Fruit fly (Drosophila melanogaster) whole organism, embryonic: ENCODE data around the gene DIP-alpha.

Source experiments
- Abd-B ChIP-seq: fragments of 200-800 bp; sonication (Bioruptor generic); optimal IDR thresholded peaks from 2 replicates; lab custom pipeline; 2018; ENCODE audit warnings: missing biosample characterization, mild to moderate bottlenecking, missing genetic modification characterization, moderate library complexity
- B-H1 ChIP-seq: fragments of 200-800 bp; sonication (Bioruptor generic); IDR thresholded peaks from 3 replicates; pipeline ENCODE4 v1.3.6; 2022; ENCODE audit warnings: missing biosample characterization, missing genetic modification characterization
- Bteb2 ChIP-seq: fragments of 200-800 bp; sonication (Bioruptor generic); optimal IDR thresholded peaks from 2 replicates; lab custom pipeline; 2016; ENCODE audit warnings: missing biosample characterization, missing genetic modification characterization
- CG10274 ChIP-seq: fragments of 200-800 bp; sonication (Bioruptor generic); optimal IDR thresholded peaks from 3 replicates; lab custom pipeline; 2017; ENCODE audit warnings: missing biosample characterization, mild to moderate bottlenecking, missing genetic modification characterization
- CG11560 ChIP-seq: fragments of 200-800 bp; sonication (Bioruptor generic); IDR thresholded peaks from 3 replicates; pipeline ENCODE4 v1.3.6; 2022; ENCODE audit warnings: missing biosample characterization, missing genetic modification characterization
- CG11696 ChIP-seq: fragments of 200-800 bp; sonication (Bioruptor generic); IDR thresholded peaks from 2 replicates; pipeline ENCODE4 v1.3.6; 2022; ENCODE audit warnings: missing biosample characterization, missing genetic modification characterization
- CG11723 ChIP-seq: fragments of 200-800 bp; sonication (Bioruptor generic); optimal IDR thresholded peaks from 2 replicates; lab custom pipeline; 2017; ENCODE audit warnings: missing biosample characterization, mild to moderate bottlenecking, missing genetic modification characterization
- CG12155 ChIP-seq: fragments of 200-800 bp; sonication (Bioruptor generic); optimal IDR thresholded peaks from 3 replicates; lab custom pipeline; 2016; ENCODE audit warnings: missing biosample characterization, missing genetic modification characterization
- CG16779 ChIP-seq: fragments of 200-800 bp; sonication (Bioruptor generic); IDR thresholded peaks from 2 replicates; pipeline ENCODE4 v1.3.6; 2022; ENCODE audit warnings: missing biosample characterization, missing genetic modification characterization
- CG16813 ChIP-seq: fragments of 200-800 bp; sonication (Bioruptor generic); IDR thresholded peaks from 3 replicates; pipeline ENCODE4 v1.3.6; 2022; ENCODE audit warnings: missing biosample characterization, missing genetic modification characterization; ENCODE audit not compliant: partially characterized antibody
- CG17359 ChIP-seq: fragments of 200-800 bp; sonication (Bioruptor generic); optimal IDR thresholded peaks from 3 replicates; lab custom pipeline; 2018; ENCODE audit warnings: missing biosample characterization, mild to moderate bottlenecking, missing genetic modification characterization, moderate library complexity
- CG17361 ChIP-seq: fragments of 200-800 bp; sonication (Bioruptor generic); IDR thresholded peaks from 3 replicates; pipeline ENCODE4 v1.3.6; 2022; ENCODE audit warnings: missing biosample characterization, missing genetic modification characterization
- CG17829 ChIP-seq: fragments of 200-800 bp; optimal IDR thresholded peaks from 2 replicates; lab custom pipeline; 2019; ENCODE audit warnings: missing biosample characterization, mild to moderate bottlenecking, missing genetic modification characterization, moderate library complexity
- CG17912 ChIP-seq: fragments of 200-800 bp; sonication (Bioruptor generic); optimal IDR thresholded peaks from 2 replicates; lab custom pipeline; 2018; ENCODE audit warnings: missing biosample characterization, mild to moderate bottlenecking, missing genetic modification characterization
- CG2712 ChIP-seq: fragments of 200-800 bp; optimal IDR thresholded peaks from 3 replicates; lab custom pipeline; 2019; ENCODE audit warnings: missing biosample characterization, mild to moderate bottlenecking, missing genetic modification characterization, moderate library complexity
- CG30431 ChIP-seq: fragments of 200-800 bp; sonication (Bioruptor generic); optimal IDR thresholded peaks from 2 replicates; lab custom pipeline; 2017; ENCODE audit warnings: missing biosample characterization, missing genetic modification characterization
- CG31224 ChIP-seq: fragments of 200-800 bp; sonication (Bioruptor generic); IDR thresholded peaks from 2 replicates; pipeline ENCODE4 v1.3.6; 2022; ENCODE audit warnings: missing biosample characterization, missing genetic modification characterization
- CG34376 ChIP-seq: fragments of 200-800 bp; sonication (Bioruptor generic); optimal IDR thresholded peaks from 2 replicates; lab custom pipeline; 2018; ENCODE audit warnings: missing biosample characterization, mild to moderate bottlenecking, missing genetic modification characterization
- CG3847 ChIP-seq: fragments of 200-800 bp; sonication (Bioruptor generic); IDR thresholded peaks from 2 replicates; pipeline ENCODE4 v1.3.6; 2022; ENCODE audit warnings: missing biosample characterization, missing genetic modification characterization
- CG4328 ChIP-seq: fragments of 200-800 bp; sonication (Bioruptor generic); optimal IDR thresholded peaks from 3 replicates; lab custom pipeline; 2017; ENCODE audit warnings: missing biosample characterization, missing genetic modification reagents, missing genetic modification characterization
- CG4424 ChIP-seq: fragments of 200-800 bp; sonication (Bioruptor generic); optimal IDR thresholded peaks from 3 replicates; lab custom pipeline; 2016; ENCODE audit warnings: missing biosample characterization, missing genetic modification characterization
- CG7786 ChIP-seq: fragments of 200-800 bp; sonication (Bioruptor generic); optimal IDR thresholded peaks from 2 replicates; lab custom pipeline; 2016; ENCODE audit warnings: missing biosample characterization, missing genetic modification characterization
- CG8388 ChIP-seq: fragments of 200-800 bp; sonication (Bioruptor generic); optimal IDR thresholded peaks from 2 replicates; lab custom pipeline; 2019; ENCODE audit warnings: missing biosample characterization, mild to moderate bottlenecking, missing genetic modification characterization, moderate library complexity
- CG9609 ChIP-seq: fragments of 200-800 bp; sonication (Bioruptor generic); optimal IDR thresholded peaks from 3 replicates; lab custom pipeline; 2016; ENCODE audit warnings: missing biosample characterization, missing genetic modification characterization
- CTCF ChIP-seq: fragments of 200-800 bp; sonication (Bioruptor generic); optimal IDR thresholded peaks from 2 replicates; lab custom pipeline; 2017; ENCODE audit warnings: missing biosample characterization, mild to moderate bottlenecking, missing genetic modification characterization, moderate library complexity
- D19A ChIP-seq: fragments of 200-800 bp; optimal IDR thresholded peaks from 3 replicates; lab custom pipeline; 2019; ENCODE audit warnings: missing biosample characterization, mild to moderate bottlenecking, missing genetic modification characterization, moderate library complexity
- Dip3 ChIP-seq: fragments of 200-800 bp; sonication (Bioruptor generic); optimal IDR thresholded peaks from 3 replicates; lab custom pipeline; 2016; ENCODE audit warnings: missing biosample characterization, missing genetic modification characterization
- Eip74EF ChIP-seq, 2 experiments: fragments of 200-800 bp in 1 of 2; fragments of >200 bp in 1 of 2; sonication (Bioruptor generic) in 1 of 2; optimal IDR thresholded peaks; 2 replicates each; lab custom pipeline; 2017 to 2019; ENCODE audit warnings: missing biosample characterization in 2 of 2, missing genetic modification characterization in 2 of 2, mild to moderate bottlenecking in 1 of 2, moderate library complexity in 1 of 2
- Ets65A ChIP-seq: fragments of 200-800 bp; sonication (Bioruptor generic); peaks from one replicate; lab custom pipeline; 2016; ENCODE audit warnings: missing biosample characterization, missing genetic modification characterization
- Kr ChIP-seq: fragments of 200-800 bp; sonication (Bioruptor generic); optimal IDR thresholded peaks from 2 replicates; lab custom pipeline; 2017; ENCODE audit warnings: missing biosample characterization, mild to moderate bottlenecking, missing genetic modification characterization
- Mes4 ChIP-seq: fragments of 200-800 bp; sonication (Bioruptor generic); optimal IDR thresholded peaks from 2 replicates; lab custom pipeline; 2016; ENCODE audit warnings: missing biosample characterization, missing genetic modification characterization
- Neu2 ChIP-seq: fragments of 200-800 bp; sonication (Bioruptor generic); optimal IDR thresholded peaks from 3 replicates; lab custom pipeline; 2016; ENCODE audit warnings: missing biosample characterization, missing genetic modification characterization, borderline replicate concordance
- Nf-YB ChIP-seq: fragments of 200-800 bp; sonication (Bioruptor generic); optimal IDR thresholded peaks from 3 replicates; lab custom pipeline; 2019; ENCODE audit warnings: missing biosample characterization, mild to moderate bottlenecking, missing genetic modification characterization, moderate library complexity
- Oli ChIP-seq: fragments of 200-800 bp; sonication (Bioruptor generic); optimal IDR thresholded peaks from 2 replicates; lab custom pipeline; 2018; ENCODE audit warnings: missing biosample characterization, mild to moderate bottlenecking, missing genetic modification characterization, moderate library complexity
- Sox100B ChIP-seq: fragments of 200-800 bp; sonication (Bioruptor generic); optimal IDR thresholded peaks from 3 replicates; lab custom pipeline; 2018; ENCODE audit warnings: missing biosample characterization, mild to moderate bottlenecking, missing genetic modification characterization
- Taf1 ChIP-seq: fragments of 200-800 bp; sonication (Bioruptor generic); IDR thresholded peaks from 2 replicates; pipeline ENCODE4 v1.3.6; 2022; ENCODE audit warnings: missing biosample characterization, missing genetic modification characterization
- bigmax ChIP-seq: fragments of 200-800 bp; sonication (Bioruptor generic); optimal IDR thresholded peaks from 2 replicates; lab custom pipeline; 2018; ENCODE audit warnings: missing biosample characterization, mild to moderate bottlenecking, missing genetic modification characterization
- bsh ChIP-seq, 2 experiments: fragments of 200-800 bp; sonication (Bioruptor generic); optimal IDR thresholded peaks; 2 replicates each; lab custom pipeline; 2017 to 2018; ENCODE audit warnings: mild to moderate bottlenecking in 2 of 2, missing biosample characterization in 2 of 2, missing genetic modification characterization in 2 of 2, moderate library complexity in 1 of 2
- cg ChIP-seq: fragments of 200-800 bp; sonication (Bioruptor generic); optimal IDR thresholded peaks from 3 replicates; lab custom pipeline; 2019; ENCODE audit warnings: missing biosample characterization, mild to moderate bottlenecking, missing genetic modification characterization, moderate library complexity
- dati ChIP-seq: fragments of 200-800 bp; sonication (Bioruptor generic); IDR thresholded peaks from 2 replicates; pipeline ENCODE4 v1.3.6; 2022; ENCODE audit warnings: missing biosample characterization, missing genetic modification characterization
- eve ChIP-seq, 2 experiments: fragments of >200 bp; optimal IDR thresholded peaks; 2 replicates each; lab custom pipeline; 2017; ENCODE audit warnings: missing biosample characterization in 2 of 2, missing genetic modification characterization in 2 of 2
- gfzf ChIP-seq: fragments of 200-800 bp; sonication (Bioruptor generic); optimal IDR thresholded peaks from 2 replicates; lab custom pipeline; 2016; ENCODE audit warnings: missing biosample characterization, mild to moderate bottlenecking, missing genetic modification characterization, moderate library complexity
- jing ChIP-seq: fragments of 200-800 bp; sonication (Bioruptor generic); optimal IDR thresholded peaks from 2 replicates; lab custom pipeline; 2018; ENCODE audit warnings: missing biosample characterization, mild to moderate bottlenecking, missing genetic modification characterization
- lilli ChIP-seq: fragments of 200-800 bp; sonication (Bioruptor generic); optimal IDR thresholded peaks from 3 replicates; lab custom pipeline; 2016; ENCODE audit warnings: missing biosample characterization, missing genetic modification characterization
- maf-S ChIP-seq: fragments of 200-800 bp; sonication (Bioruptor generic); optimal IDR thresholded peaks from 2 replicates; lab custom pipeline; 2016; ENCODE audit warnings: missing biosample characterization, missing genetic modification characterization
- odd ChIP-seq: fragments of 200-800 bp; sonication (Bioruptor generic); optimal IDR thresholded peaks from 2 replicates; lab custom pipeline; 2017; ENCODE audit warnings: missing biosample characterization, mild to moderate bottlenecking, missing genetic modification characterization
- psq ChIP-seq: fragments of 200-800 bp; sonication (Bioruptor generic); optimal IDR thresholded peaks from 2 replicates; lab custom pipeline; 2017; ENCODE audit warnings: missing biosample characterization, missing genetic modification characterization
- salm ChIP-seq: fragments of 200-800 bp; sonication (Bioruptor generic); optimal IDR thresholded peaks from 2 replicates; lab custom pipeline; 2018; ENCODE audit warnings: missing biosample characterization, mild to moderate bottlenecking, missing genetic modification characterization
- scrt ChIP-seq: fragments of 200-800 bp; sonication (Bioruptor generic); optimal IDR thresholded peaks from 2 replicates; lab custom pipeline; 2018; ENCODE audit warnings: missing biosample characterization, mild to moderate bottlenecking, missing genetic modification characterization, moderate library complexity
- sqz ChIP-seq: fragments of 200-800 bp; sonication (Bioruptor generic); optimal IDR thresholded peaks from 3 replicates; lab custom pipeline; 2018; ENCODE audit warnings: missing biosample characterization, mild to moderate bottlenecking, missing genetic modification characterization
- stwl ChIP-seq: fragments of 200-800 bp; sonication (Bioruptor generic); optimal IDR thresholded peaks from 3 replicates; lab custom pipeline; 2018; ENCODE audit warnings: missing biosample characterization, mild to moderate bottlenecking, missing genetic modification characterization, moderate library complexity
- tap ChIP-seq: fragments of 200-800 bp; optimal IDR thresholded peaks from 3 replicates; lab custom pipeline; 2019; ENCODE audit warnings: missing biosample characterization, mild to moderate bottlenecking, missing genetic modification characterization, moderate library complexity
- yki ChIP-seq: fragments of >200 bp; optimal IDR thresholded peaks from 3 replicates; lab custom pipeline; 2018

DIP-alpha gene

dm6 chrX:3481034-3481433, 90.4 kb downstream of the DIP-alpha start (continued):
- TF ChIP-seq CTCF (GFP tag; lab: Kevin White, UChicago) (peak; percentile 94), eve (GFP tag; optimal IDR thresholded peaks at IDR 0.05; lab: Kevin White, UChicago) (no peak), CG8388 (GFP tag; lab: Kevin White, UChicago) (peak; percentile 17), CG17361 (GFP tag; lab: Robert Waterston, UW) (no peak), cg (GFP tag; lab: Kevin White, UChicago) (no peak), CG30431 (GFP tag; lab: Kevin White, UChicago) (no peak), CG11723 (GFP tag; lab: Kevin White, UChicago) (no peak), maf-S (GFP tag; lab: Kevin White, UChicago) (no peak), B-H1 (GFP tag; lab: Robert Waterston, UW) (no peak), scrt (GFP tag; lab: Kevin White, UChicago) (no peak), CG4328 (no peak), CG10274 (GFP tag; lab: Kevin White, UChicago) (no peak), Abd-B (GFP tag; lab: Kevin White, UChicago) (no peak), bsh (GFP tag; optimal IDR thresholded peaks at IDR 0.05; lab: Kevin White, UChicago) (no peak), CG7786 (GFP tag; lab: Kevin White, UChicago) (no peak), Kr (GFP tag; lab: Kevin White, UChicago) (no peak), Eip74EF (GFP tag; optimal IDR thresholded peaks at IDR 0.05; lab: Kevin White, UChicago) (no peak), Neu2 (GFP tag; lab: Kevin White, UChicago) (no peak), salm (tag; lab: Kevin White, UChicago) (no peak), CG17912 (GFP tag; lab: Kevin White, UChicago) (no peak), CG17829 (no peak), tap (tag; lab: Kevin White, UChicago) (no peak), Oli (tag; lab: Kevin White, UChicago) (no peak), CG34376 (GFP tag; lab: Kevin White, UChicago) (no peak), odd (GFP tag; lab: Kevin White, UChicago) (no peak), Nf-YB (GFP tag; lab: Kevin White, UChicago) (no peak), CG11560 (tag; lab: Robert Waterston, UW) (no peak), Ets65A (GFP tag; lab: Kevin White, UChicago) (no peak), D19A (tag; lab: Kevin White, UChicago) (no peak), Mes4 (GFP tag; lab: Kevin White, UChicago) (no peak), CG3847 (no peak), Sox100B (peak; percentile 7), CG31224 (GFP tag; lab: Robert Waterston, UW) (no peak), CG16813 (GFP tag; lab: Robert Waterston, UW) (no peak), Taf1 (GFP tag; lab: Robert Waterston, UW) (no peak), CG12155 (GFP tag; lab: Kevin White, UChicago) (no peak), lilli (GFP tag; lab: Kevin White, UChicago) (no peak), Dip3 (GFP tag; lab: Kevin White, UChicago) (no peak), psq (GFP tag; lab: Kevin White, UChicago) (no peak), sqz (GFP tag; lab: Kevin White, UChicago) (no peak), gfzf (GFP tag; lab: Kevin White, UChicago) (no peak), CG17359 (tag; lab: Kevin White, UChicago) (peak; percentile 19), CG16779 (GFP tag; lab: Robert Waterston, UW) (no peak), stwl (tag; lab: Kevin White, UChicago) (peak; percentile 44), CG9609 (GFP tag; lab: Kevin White, UChicago) (no peak), bigmax (GFP tag; lab: Kevin White, UChicago) (no peak), CG2712 (tag; lab: Kevin White, UChicago) (no peak), CG4424 (no peak), Bteb2 (GFP tag; lab: Kevin White, UChicago) (no peak), jing (no peak), yki (no peak), dati (GFP tag; lab: Robert Waterston, UW) (no peak), CG11696 (GFP tag; lab: Robert Waterston, UW) (no peak)
